Worm (Caenorhabditis elegans) whole organism, young adult: ENCODE data around the gene C54C6.5.

Experiments
- B0261.1 ChIP-seq: sonication (generic microtip); optimal IDR thresholded peaks from 2 replicates; lab custom pipeline; 2016; ENCODE audit warnings: mild to moderate bottlenecking, missing genetic modification characterization, moderate library complexity, missing compliant biosample characterization
- T07F8.4 ChIP-seq: sonication (generic microtip); optimal IDR thresholded peaks from 2 replicates; lab custom pipeline; 2016; ENCODE audit warnings: mild to moderate bottlenecking, missing genetic modification characterization, moderate library complexity, missing compliant biosample characterization
- ets-4 ChIP-seq: fragments of 200-800 bp; sonication (Bioruptor generic); optimal IDR thresholded peaks from 2 replicates; lab custom pipeline; 2018; ENCODE audit warnings: mild to moderate bottlenecking, missing genetic modification characterization, missing compliant biosample characterization
- nfya-1 ChIP-seq: sonication (generic microtip); optimal IDR thresholded peaks from 2 replicates; lab custom pipeline; 2017; ENCODE audit warnings: antibody characterized with exemption, missing compliant biosample characterization, missing genetic modification characterization, borderline replicate concordance; ENCODE audit not compliant: insufficient read depth
- nhr-120 ChIP-seq: fragments of 200-800 bp; sonication (Bioruptor generic); IDR thresholded peaks from 2 replicates; pipeline ENCODE4 v1.3.6; 2022; ENCODE audit warnings: missing genetic modification characterization, missing compliant biosample characterization

ce11 chrIII:3581636-3582035 lies 32.0 kb upstream of the C54C6.5 start, which contains the start of gene C48D5.3:
- TF ChIP-seq T07F8.4 (tag; lab: Kevin White, UChicago) (no peak), B0261.1 (tag; lab: Kevin White, UChicago) (no peak), ets-4 (GFP tag; lab: Kevin White, UChicago) (no peak), nhr-120 (GFP tag; lab: Robert Waterston, UW) (no peak), nfya-1 (tag; lab: Kevin White, UChicago) (no peak)
